Worm (Caenorhabditis elegans) whole organism, L4/young adult: Measurements from ENCODE around the gene C16E9.2.

Experiments
- W03F9.2 ChIP-seq: fragments of 150-350 bp; optimal IDR thresholded peaks from 2 replicates; lab custom pipeline; 2014; ENCODE audit warnings: missing biosample characterization, missing genetic modification characterization
- dao-5 ChIP-seq: sonication (generic microtip); optimal IDR thresholded peaks from 2 replicates; lab custom pipeline; 2016; ENCODE audit warnings: missing genotype, missing genetic modification characterization, moderate library complexity, missing compliant biosample characterization
- him-1 ChIP-seq: sonication (generic microtip); optimal IDR thresholded peaks from 2 replicates; lab custom pipeline; 2016; ENCODE audit warnings: missing genotype, missing genetic modification reagents, missing genetic modification characterization, missing compliant biosample characterization

DNA sequence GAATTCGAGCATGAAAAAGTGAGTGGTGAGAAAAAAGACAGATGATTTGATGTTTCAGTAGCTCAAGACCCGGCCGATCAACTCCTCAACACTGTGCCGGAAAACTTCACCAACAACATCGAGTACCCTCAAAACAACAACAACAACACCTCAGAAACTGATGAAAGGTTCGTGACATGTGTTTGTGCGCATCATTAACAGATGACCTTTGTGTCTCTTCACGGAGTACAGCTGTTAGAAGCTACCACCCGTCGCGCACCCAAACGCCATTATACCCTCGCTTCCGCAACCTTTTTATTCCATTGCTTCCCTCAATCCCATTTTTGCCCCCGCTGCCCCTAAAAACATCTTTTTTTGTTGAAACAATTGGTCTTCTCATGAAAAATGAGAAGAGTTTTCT, 20.3 kb upstream of the C16E9.2 start:
- TF ChIP-seq W03F9.2 (tag; lab: Kevin White, UChicago) (no peak), him-1 (no peak), dao-5 (tag; lab: Kevin White, UChicago) (no peak)
